Fruit fly (Drosophila melanogaster): ENCODE data around the gene CG17991.
A peak's percentile ranks its signal among the peaks of the same experiment; 100 is the strongest.

The CG17991 gene

DNA sequence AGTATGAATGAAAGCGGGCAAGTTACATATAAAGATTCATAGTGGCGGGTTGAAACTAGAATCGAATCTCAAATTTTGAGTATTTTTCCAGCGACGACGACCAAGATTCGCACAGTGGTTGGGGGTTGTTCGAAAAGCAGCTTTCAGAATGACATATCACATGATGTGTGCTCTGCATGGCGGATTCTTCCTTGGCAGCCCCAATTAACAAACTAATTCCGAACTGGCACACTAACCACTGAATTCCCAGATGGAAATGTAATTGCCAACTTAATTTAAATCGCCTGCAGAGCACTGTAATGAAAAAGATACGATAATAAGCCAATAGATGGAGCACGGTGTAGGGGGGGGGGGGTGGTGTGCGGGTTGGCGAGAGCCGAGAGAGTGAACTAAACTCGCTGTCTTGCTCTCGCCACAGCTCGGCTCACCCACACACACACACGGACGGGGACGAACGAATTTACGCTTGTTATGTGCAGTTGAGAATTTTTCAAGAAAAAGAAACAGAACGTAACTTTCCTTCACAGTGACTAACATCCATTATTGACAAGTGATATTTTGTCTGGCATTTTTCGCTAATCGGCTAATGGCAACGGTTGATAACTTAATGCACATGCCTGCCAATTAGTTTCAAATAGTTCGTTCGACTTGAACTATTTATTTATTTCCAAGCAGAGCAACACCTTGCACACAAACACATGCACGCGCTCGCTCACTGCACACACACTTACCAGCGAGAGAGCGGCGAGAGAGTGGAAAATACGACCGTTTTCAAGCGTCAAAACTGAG, 40.1 kb downstream of the CG17991 start (continued):
- peak; percentile 98 for TF ChIP-seq Optix (GFP tag; IDR thresholded peaks at IDR 0.05)
- peak; percentile 93 for TF ChIP-seq wor (GFP tag; IDR thresholded peaks at IDR 0.05)
- peak; percentile 92 for TF ChIP-seq D19B (GFP tag; optimal IDR thresholded peaks at IDR 0.05)
- peak; percentile 64 for TF ChIP-seq psq (GFP tag; optimal IDR thresholded peaks at IDR 0.05)
- peak; percentile 97 for TF ChIP-seq CG14014 (GFP tag; IDR thresholded peaks at IDR 0.05)

DNA sequence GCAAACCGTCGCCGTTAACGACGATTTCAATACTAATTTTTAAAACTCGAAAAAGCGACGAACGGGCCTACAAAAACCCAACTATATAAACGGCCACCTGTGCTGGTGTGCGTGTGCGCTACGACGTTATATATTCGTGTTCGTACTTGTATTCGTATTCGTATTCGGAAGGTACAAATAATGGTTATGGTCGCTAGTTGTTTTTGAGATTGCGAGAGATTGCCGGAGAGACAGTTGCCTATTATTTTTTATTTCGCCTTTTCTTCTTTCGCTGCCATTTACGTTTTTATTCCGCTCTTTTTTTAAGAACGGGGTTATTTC, 40.7 kb downstream of the CG17991 start:
- TF ChIP-seq CG9797 (GFP tag; optimal IDR thresholded peaks at IDR 0.05) (peak; percentile 33), gro (GFP tag; optimal IDR thresholded peaks at IDR 0.05) (no peak), CG3281 (GFP tag; optimal IDR thresholded peaks at IDR 0.05) (no peak), CG4820 (GFP tag; optimal IDR thresholded peaks at IDR 0.05) (no peak), CG8281 (tag; optimal IDR thresholded peaks at IDR 0.05) (no peak), exex (tag; optimal IDR thresholded peaks at IDR 0.05) (peak; percentile 7), CG4707 (GFP tag; optimal IDR thresholded peaks at IDR 0.05) (no peak), CG12219 (GFP tag; optimal IDR thresholded peaks at IDR 0.05) (no peak), CG13775 (GFP tag; optimal IDR thresholded peaks at IDR 0.05) (no peak), CG13287 (GFP tag; IDR thresholded peaks at IDR 0.05; ENCODE audit: partially characterized antibody) (no peak; the same call in 1 of the 2 replicates), Sox102F (GFP tag; optimal IDR thresholded peaks at IDR 0.05) (no peak), CG32767 (GFP tag; IDR thresholded peaks at IDR 0.05) (no peak), Doc3 (GFP tag; IDR thresholded peaks at IDR 0.05; ENCODE audit: partially characterized antibody) (no peak), CG10462 (GFP tag; optimal IDR thresholded peaks at IDR 0.05) (no peak), CG16779 (GFP tag; IDR thresholded peaks at IDR 0.05) (no peak), ftz-f1 (GFP tag; optimal IDR thresholded peaks at IDR 0.05) (no peak), nau (GFP tag; optimal IDR thresholded peaks at IDR 0.05) (no peak), hth (optimal IDR thresholded peaks at IDR 0.05) (no peak), inv (GFP tag; IDR thresholded peaks at IDR 0.05; ENCODE audit: partially characterized antibody) (0 out of 2 replicates have a peak, but pooled peaks have one; percentile 20), gt (GFP tag; IDR thresholded peaks at IDR 0.05) (no peak), Deaf1 (tag; optimal IDR thresholded peaks at IDR 0.05) (peak; percentile 84), gfzf (GFP tag; optimal IDR thresholded peaks at IDR 0.05) (peak; percentile 38), amos (GFP tag; IDR thresholded peaks at IDR 0.05; ENCODE audit: partially characterized antibody) (peak; percentile 12; the same call in 1 of the 2 replicates), CG16863 (GFP tag; optimal IDR thresholded peaks at IDR 0.05) (no peak), bbx (GFP tag; IDR thresholded peaks at IDR 0.05; ENCODE audit: partially characterized antibody) (peak; percentile 42; the same call in 1 of the 2 replicates), CG12769 (tag; optimal IDR thresholded peaks at IDR 0.05) (peak; percentile 31), D (optimal IDR thresholded peaks at IDR 0.05) (no peak), D (GFP tag; optimal IDR thresholded peaks at IDR 0.05) (no peak), Bgb (GFP tag; IDR thresholded peaks at IDR 0.05; ENCODE audit: partially characterized antibody) (0 out of 2 replicates have a peak, but pooled peaks have one; percentile 27), cas (GFP tag; IDR thresholded peaks at IDR 0.05) (no peak), ato (GFP tag; IDR thresholded peaks at IDR 0.05; ENCODE audit: partially characterized antibody) (no peak), CG2116 (GFP tag; optimal IDR thresholded peaks at IDR 0.05) (no peak), CG43689 (GFP tag; IDR thresholded peaks at IDR 0.05) (no peak), CG11696 (GFP tag; IDR thresholded peaks at IDR 0.05) (no peak), CG3847 (GFP tag; IDR thresholded peaks at IDR 0.05) (no peak), CG33557 (GFP tag; optimal IDR thresholded peaks at IDR 0.05) (no peak), zen2 (GFP tag; IDR thresholded peaks at IDR 0.05; ENCODE audit: partially characterized antibody) (no peak), Rfx (GFP tag; IDR thresholded peaks at IDR 0.05) (no peak), cg (GFP tag; optimal IDR thresholded peaks at IDR 0.05) (peak; percentile 37), CG18476 (GFP tag; optimal IDR thresholded peaks at IDR 0.05) (no peak), CG8290 (GFP tag; optimal IDR thresholded peaks at IDR 0.05) (peak; percentile 39), CG8290 (tag; optimal IDR thresholded peaks at IDR 0.05) (peak in 1 of 2 experiments; percentile 21), nerfin-2 (GFP tag; IDR thresholded peaks at IDR 0.05; ENCODE audit: partially characterized antibody) (0 out of 2 replicates have a peak, but pooled peaks have one; percentile 44)
